Fruit fly (Drosophila melanogaster) whole organism, prepupa: ENCODE data around the gene CG14456.

Experiments
- Blimp-1 ChIP-seq: fragments of 200-800 bp; sonication (Bioruptor generic); optimal IDR thresholded peaks from 3 replicates; lab custom pipeline; 2017; ENCODE audit warnings: missing biosample characterization, missing genetic modification characterization, mild to moderate bottlenecking, moderate library complexity, missing genetic modification reagents
- CG11294 ChIP-seq: fragments of 200-800 bp; sonication (Bioruptor generic); IDR thresholded peaks from 2 replicates; pipeline ENCODE4 v1.3.6; 2022; ENCODE audit warnings: missing biosample characterization, missing genetic modification characterization
- CG11902 ChIP-seq: fragments of 200-800 bp; sonication (Bioruptor generic); optimal IDR thresholded peaks from 3 replicates; lab custom pipeline; 2016; ENCODE audit warnings: missing biosample characterization, missing genetic modification characterization
- CG1621 ChIP-seq: fragments of 200-800 bp; sonication (Bioruptor generic); optimal IDR thresholded peaks from 3 replicates; lab custom pipeline; 2018; ENCODE audit warnings: missing biosample characterization, mild to moderate bottlenecking, missing genetic modification characterization
- CG16779 ChIP-seq: fragments of 200-800 bp; sonication (Bioruptor generic); optimal IDR thresholded peaks from 3 replicates; lab custom pipeline; 2017; ENCODE audit warnings: missing biosample characterization, mild to moderate bottlenecking, missing genetic modification characterization
- CG3032 ChIP-seq: fragments of 200-800 bp; optimal IDR thresholded peaks from 2 replicates; lab custom pipeline; 2019; ENCODE audit warnings: missing biosample characterization, mild to moderate bottlenecking, missing genetic modification characterization, moderate library complexity
- CG31627 ChIP-seq: fragments of 200-800 bp; sonication (Bioruptor generic); optimal IDR thresholded peaks from 3 replicates; lab custom pipeline; 2016; ENCODE audit warnings: missing biosample characterization, missing genetic modification characterization
- CG34406 ChIP-seq: fragments of 200-800 bp; sonication (Bioruptor generic); optimal IDR thresholded peaks from 3 replicates; lab custom pipeline; 2016; ENCODE audit warnings: missing biosample characterization, missing genetic modification characterization
- CG4318 ChIP-seq: fragments of 200-800 bp; sonication (Bioruptor generic); optimal IDR thresholded peaks from 3 replicates; lab custom pipeline; 2017; ENCODE audit warnings: missing biosample characterization, mild to moderate bottlenecking, missing genetic modification characterization
- CG6276 ChIP-seq: fragments of 200-800 bp; sonication (Bioruptor generic); optimal IDR thresholded peaks from 2 replicates; lab custom pipeline; 2017; ENCODE audit warnings: missing biosample characterization, mild to moderate bottlenecking, missing genetic modification characterization
- CG6808 ChIP-seq: fragments of 200-800 bp; sonication (Bioruptor generic); optimal IDR thresholded peaks from 3 replicates; lab custom pipeline; 2017; ENCODE audit warnings: missing biosample characterization, missing genetic modification characterization, mild to moderate bottlenecking, moderate library complexity, missing genetic modification reagents
- CG7368 ChIP-seq: fragments of 200-800 bp; sonication (Bioruptor generic); optimal IDR thresholded peaks from 3 replicates; lab custom pipeline; 2016; ENCODE audit warnings: missing biosample characterization, missing genetic modification characterization
- CG8119 ChIP-seq: fragments of 200-800 bp; sonication (Bioruptor generic); IDR thresholded peaks from 3 replicates; pipeline ENCODE4 v1.3.6; 2022; ENCODE audit warnings: missing biosample characterization, missing genetic modification characterization
- CG8319 ChIP-seq: fragments of 200-800 bp; sonication (Bioruptor generic); optimal IDR thresholded peaks from 3 replicates; lab custom pipeline; 2016; ENCODE audit warnings: missing biosample characterization, missing genetic modification characterization
- CG9139 ChIP-seq: fragments of 200-800 bp; sonication (Bioruptor generic); optimal IDR thresholded peaks from 3 replicates; lab custom pipeline; 2017; ENCODE audit warnings: missing biosample characterization, mild to moderate bottlenecking, missing genetic modification characterization
- Eip75B ChIP-seq: fragments of 200-800 bp; sonication (Bioruptor generic); optimal IDR thresholded peaks from 3 replicates; lab custom pipeline; 2016; ENCODE audit warnings: missing biosample characterization, missing genetic modification characterization
- Eip78C ChIP-seq: fragments of 200-800 bp; sonication (Bioruptor generic); peaks from one replicate; lab custom pipeline; 2016; ENCODE audit warnings: missing biosample characterization, missing genetic modification characterization
- Eip93F ChIP-seq: fragments of 200-800 bp; sonication (Bioruptor generic); optimal IDR thresholded peaks from 2 replicates; lab custom pipeline; 2016; ENCODE audit warnings: missing biosample characterization, mild to moderate bottlenecking, missing genetic modification characterization
- Ets96B ChIP-seq: fragments of 200-800 bp; optimal IDR thresholded peaks from 2 replicates; lab custom pipeline; 2019; ENCODE audit warnings: missing biosample characterization, mild to moderate bottlenecking, missing genetic modification characterization, moderate library complexity
- Gug ChIP-seq: fragments of 200-800 bp; sonication (Bioruptor generic); IDR thresholded peaks from 2 replicates; pipeline ENCODE4 v1.3.6; 2022; ENCODE audit warnings: missing biosample characterization, missing genetic modification characterization
- Hr39 ChIP-seq: fragments of 200-800 bp; sonication (Bioruptor generic); optimal IDR thresholded peaks from 2 replicates; lab custom pipeline; 2016; ENCODE audit warnings: missing biosample characterization, missing genetic modification characterization
- OdsH ChIP-seq: fragments of 200-800 bp; sonication (Bioruptor generic); optimal IDR thresholded peaks from 3 replicates; lab custom pipeline; 2016; ENCODE audit warnings: missing biosample characterization, missing genetic modification characterization
- Smox ChIP-seq: fragments of 200-800 bp; sonication (Bioruptor generic); optimal IDR thresholded peaks from 3 replicates; lab custom pipeline; 2016; ENCODE audit warnings: missing biosample characterization, missing genetic modification characterization
- Sox102F ChIP-seq: fragments of 200-800 bp; sonication (Bioruptor generic); optimal IDR thresholded peaks from 2 replicates; lab custom pipeline; 2016; ENCODE audit warnings: missing biosample characterization, mild to moderate bottlenecking, missing genetic modification characterization
- Sox14 ChIP-seq: fragments of 200-800 bp; sonication (Bioruptor generic); optimal IDR thresholded peaks from 3 replicates; lab custom pipeline; 2016; ENCODE audit warnings: missing biosample characterization, missing genetic modification characterization
- Sox15 ChIP-seq: fragments of 200-800 bp; sonication (Bioruptor generic); optimal IDR thresholded peaks from 3 replicates; lab custom pipeline; 2016; ENCODE audit warnings: missing biosample characterization, missing genetic modification characterization
- achi ChIP-seq: fragments of 200-800 bp; sonication (Bioruptor generic); optimal IDR thresholded peaks from 3 replicates; lab custom pipeline; 2016; ENCODE audit warnings: missing biosample characterization, missing genetic modification characterization
- acj6 ChIP-seq: fragments of 200-800 bp; sonication (Bioruptor generic); optimal IDR thresholded peaks from 3 replicates; lab custom pipeline; 2016; ENCODE audit warnings: missing biosample characterization, missing genetic modification characterization
- cyc ChIP-seq: fragments of 200-800 bp; sonication (Bioruptor generic); optimal IDR thresholded peaks from 3 replicates; lab custom pipeline; 2016; ENCODE audit warnings: missing biosample characterization, missing genetic modification characterization
- dac ChIP-seq: fragments of 200-800 bp; sonication (Bioruptor generic); optimal IDR thresholded peaks from 2 replicates; lab custom pipeline; 2017; ENCODE audit warnings: missing biosample characterization, mild to moderate bottlenecking, missing genetic modification characterization
- dsx ChIP-seq: fragments of 200-800 bp; optimal IDR thresholded peaks from 3 replicates; lab custom pipeline; 2019; ENCODE audit warnings: missing biosample characterization, mild to moderate bottlenecking, missing genetic modification characterization, moderate library complexity; ENCODE audit not compliant: poor library complexity, severe bottlenecking
- eg ChIP-seq: fragments of 200-800 bp; sonication (Bioruptor generic); IDR thresholded peaks from 3 replicates; pipeline ENCODE4 v1.3.6; 2022; ENCODE audit warnings: missing biosample characterization, missing genetic modification characterization
- fkh ChIP-seq: fragments of 200-800 bp; sonication (Bioruptor generic); optimal IDR thresholded peaks from 3 replicates; lab custom pipeline; 2017; ENCODE audit warnings: missing biosample characterization, mild to moderate bottlenecking, missing genetic modification characterization, moderate library complexity
- net ChIP-seq: fragments of 200-800 bp; sonication (Bioruptor generic); optimal IDR thresholded peaks from 3 replicates; lab custom pipeline; 2016; ENCODE audit warnings: missing biosample characterization, missing genetic modification characterization
- pdm3 ChIP-seq: fragments of 200-800 bp; sonication (Bioruptor generic); optimal IDR thresholded peaks from 3 replicates; lab custom pipeline; 2016; ENCODE audit warnings: missing biosample characterization, missing genetic modification characterization
- ss ChIP-seq, 2 experiments: fragments of 200-800 bp; sonication (Bioruptor generic); optimal IDR thresholded peaks; 2 replicates in 1 of 2; 3 replicates in 1 of 2; lab custom pipeline; 2017 to 2018; ENCODE audit warnings: mild to moderate bottlenecking in 2 of 2, missing biosample characterization in 2 of 2, missing genetic modification characterization in 2 of 2, moderate library complexity in 1 of 2
- svp ChIP-seq: fragments of 200-800 bp; sonication (Bioruptor generic); peaks from one replicate; lab custom pipeline; 2016; ENCODE audit warnings: missing biosample characterization, missing genetic modification characterization
- topi ChIP-seq: fragments of 200-800 bp; sonication (Bioruptor generic); optimal IDR thresholded peaks from 3 replicates; lab custom pipeline; 2016; ENCODE audit warnings: missing biosample characterization, missing genetic modification characterization
- vri ChIP-seq: fragments of 200-800 bp; sonication (Bioruptor generic); optimal IDR thresholded peaks from 3 replicates; lab custom pipeline; 2016; ENCODE audit warnings: missing biosample characterization, mild to moderate bottlenecking, missing genetic modification characterization

The CG14456 gene

DNA sequence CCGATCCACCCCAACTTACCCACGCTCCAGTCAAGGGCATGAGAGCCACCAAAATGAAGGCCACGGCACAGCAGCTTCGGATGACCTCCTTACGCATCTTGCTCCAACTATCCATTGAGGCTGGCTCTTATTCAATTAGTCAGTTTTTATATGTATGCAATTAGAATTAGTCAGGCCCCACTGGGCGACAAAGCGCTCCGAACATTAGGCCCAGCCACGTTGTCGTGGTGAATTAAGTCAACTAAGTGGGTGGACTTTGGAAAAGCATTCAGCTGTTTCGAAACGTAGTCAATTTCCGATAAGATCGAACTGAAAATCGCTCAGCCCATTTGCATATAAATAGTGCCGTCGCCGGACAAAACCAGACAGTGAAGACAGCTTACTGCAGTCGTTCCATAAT lies at the start of gene CG14456, which contains the start of gene CG14455:
TSS of gene CG14456 (plus strand) at position 236 of the 400 bp plus-strand sequence.
TSS of gene CG14455 (minus strand) at position 101 of the 400 bp plus-strand sequence.
- no peak for TF ChIP-seq Smox (GFP tag; lab: Kevin White, UChicago)
- TF ChIP-seq CG11294: no peak
- TF ChIP-seq Hr39 (GFP tag; lab: Kevin White, UChicago): no peak
- no peak for TF ChIP-seq dsx (GFP tag; lab: Kevin White, UChicago)
- no peak for TF ChIP-seq CG31627 (GFP tag; lab: Kevin White, UChicago)
- no peak for TF ChIP-seq CG8319 (GFP tag; lab: Kevin White, UChicago)
- TF ChIP-seq Eip78C (GFP tag; lab: Kevin White, UChicago): no peak
- TF ChIP-seq OdsH (GFP tag; lab: Kevin White, UChicago): no peak
- no peak for TF ChIP-seq svp (GFP tag; lab: Kevin White, UChicago)
- no peak for TF ChIP-seq Eip75B (GFP tag; lab: Kevin White, UChicago)
- TF ChIP-seq ss (GFP tag; optimal IDR thresholded peaks at IDR 0.05; lab: Kevin White, UChicago): no peak
- no peak for TF ChIP-seq fkh
- TF ChIP-seq pdm3 (GFP tag; lab: Kevin White, UChicago): no peak
- TF ChIP-seq CG9139 (GFP tag; lab: Kevin White, UChicago): no peak
- TF ChIP-seq CG4318 (GFP tag; lab: Kevin White, UChicago): no peak
- no peak for TF ChIP-seq cyc (GFP tag; lab: Kevin White, UChicago)
- TF ChIP-seq Sox14 (GFP tag; lab: Kevin White, UChicago): no peak

dm6 chr3L:22637866-22638534 lies 49.0 kb upstream of the CG14456 start, which contains the start of gene CG14459:
Gene CG14459 (minus strand): TSS chr3L:22637916.
- TF ChIP-seq achi (GFP tag; lab: Kevin White, UChicago): no peak
- TF ChIP-seq Ets96B (tag; lab: Kevin White, UChicago): no peak
- TF ChIP-seq CG3032 (tag; lab: Kevin White, UChicago): no peak
- no peak for TF ChIP-seq dsx (GFP tag; lab: Kevin White, UChicago)
- no peak for TF ChIP-seq CG34406 (GFP tag; lab: Kevin White, UChicago)
- no peak for TF ChIP-seq Smox (GFP tag; lab: Kevin White, UChicago)
- no peak for TF ChIP-seq CG1621 (tag; lab: Kevin White, UChicago)
- TF ChIP-seq Sox15 (GFP tag; lab: Kevin White, UChicago): no peak
- no peak for TF ChIP-seq CG8119 (GFP tag; lab: Robert Waterston, UW)
- TF ChIP-seq net: no peak
- TF ChIP-seq Sox102F: no peak
- TF ChIP-seq topi: no peak
- TF ChIP-seq eg (GFP tag; lab: Robert Waterston, UW): no peak
- TF ChIP-seq, all 60 proteins: peak for 0

dm6 chr3L:22642276-22642900 lies 44.6 kb upstream of the CG14456 start:
- TF ChIP-seq CG7368 (GFP tag; lab: Kevin White, UChicago) (no peak), CG3032 (tag; lab: Kevin White, UChicago) (no peak), Gug (GFP tag; lab: Robert Waterston, UW) (no peak), CG8119 (GFP tag; lab: Robert Waterston, UW) (no peak), CG11294 (no peak), dac (GFP tag; lab: Kevin White, UChicago) (no peak), cyc (GFP tag; lab: Kevin White, UChicago) (no peak), acj6 (GFP tag; lab: Kevin White, UChicago) (no peak), CG11902 (GFP tag; lab: Kevin White, UChicago) (no peak), topi (no peak), CG6276 (GFP tag; lab: Kevin White, UChicago) (no peak), vri (no peak), Eip93F (GFP tag; lab: Kevin White, UChicago) (no peak), Blimp-1 (no peak), CG16779 (tag; lab: Kevin White, UChicago) (no peak), CG6808 (GFP tag; lab: Kevin White, UChicago) (no peak), Hr39 (GFP tag; lab: Kevin White, UChicago) (no peak), eg (GFP tag; lab: Robert Waterston, UW) (no peak)
